Worm (Caenorhabditis elegans): ENCODE results near the gene btb-7.

DNA sequence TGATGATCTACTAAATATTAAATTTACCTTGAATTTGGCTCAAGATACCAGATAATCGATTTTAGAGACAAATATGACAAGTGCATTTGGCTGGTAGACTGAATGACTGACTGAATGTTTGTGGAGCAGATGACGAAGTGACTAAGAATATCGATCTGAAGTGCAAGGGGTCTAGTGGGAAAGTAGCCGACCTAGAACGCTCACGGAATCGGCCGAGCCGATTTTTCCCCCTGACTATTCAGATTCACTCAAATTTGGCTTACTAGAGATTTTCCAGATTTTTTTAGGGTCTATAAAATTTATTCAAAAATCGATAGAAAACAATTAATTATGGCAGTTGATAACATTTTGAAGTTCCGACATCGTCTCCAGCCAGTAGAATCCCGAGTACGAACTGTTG is 18.5 kb upstream of the btb-7 start, which contains the start of gene fbxc-26:
- TF ChIP-seq him-1 (tag; optimal IDR thresholded peaks at IDR 0.05) (no peak), dao-5 (tag; optimal IDR thresholded peaks at IDR 0.05) (no peak)

Data from whole organism, L4/young adult.